Worm (Caenorhabditis elegans): ENCODE results near the gene aka-1.

- TF ChIP-seq him-1 (tag; optimal IDR thresholded peaks at IDR 0.05), result no peak
- no peak for TF ChIP-seq dao-5 (tag; optimal IDR thresholded peaks at IDR 0.05)
- no peak for TF ChIP-seq W03F9.2 (tag; optimal IDR thresholded peaks at IDR 0.05)
Observed at ce11 chrII:7523281-7523680, 44.9 kb upstream of the aka-1 start, which contains the start of gene ZK1290.15.

Data from whole organism, L4/young adult.